Fruit fly (Drosophila melanogaster) whole organism, embryonic: Measurements from ENCODE around the gene Sp212.

Experiments used
- CG11085 ChIP-seq: fragments of 200-800 bp; sonication (Bioruptor generic); IDR thresholded peaks from 2 replicates; pipeline ENCODE4 v1.3.6; 2022; ENCODE audit warnings: missing biosample characterization, missing genetic modification characterization
- CG2116 ChIP-seq: fragments of 200-800 bp; sonication (Bioruptor generic); optimal IDR thresholded peaks from 3 replicates; lab custom pipeline; 2018; ENCODE audit warnings: missing biosample characterization, mild to moderate bottlenecking, missing genetic modification characterization
- CG5245 ChIP-seq: fragments of 200-800 bp; sonication (Bioruptor generic); optimal IDR thresholded peaks from 3 replicates; lab custom pipeline; 2016; ENCODE audit warnings: missing biosample characterization, missing genetic modification characterization
- CG6689 ChIP-seq: fragments of 200-800 bp; sonication (Bioruptor generic); IDR thresholded peaks from 2 replicates; pipeline ENCODE4 v1.3.6; 2022; ENCODE audit warnings: missing biosample characterization, missing genetic modification characterization
- CG6791 ChIP-seq: fragments of 200-800 bp; sonication (Bioruptor generic); IDR thresholded peaks from 3 replicates; pipeline ENCODE4 v1.3.6; 2022; ENCODE audit warnings: missing biosample characterization, missing genetic modification characterization; ENCODE audit not compliant: partially characterized antibody
- D19B ChIP-seq: fragments of 200-800 bp; sonication (Bioruptor generic); optimal IDR thresholded peaks from 2 replicates; lab custom pipeline; 2017; ENCODE audit warnings: missing biosample characterization, mild to moderate bottlenecking, missing genetic modification characterization
- Ets65A ChIP-seq: fragments of 200-800 bp; sonication (Bioruptor generic); peaks from one replicate; lab custom pipeline; 2016; ENCODE audit warnings: missing biosample characterization, missing genetic modification characterization
- Xrp1 ChIP-seq: fragments of 200-800 bp; sonication (Bioruptor generic); IDR thresholded peaks from 2 replicates; pipeline ENCODE4 v1.3.6; 2022; ENCODE audit warnings: missing biosample characterization, missing genetic modification characterization

DNA sequence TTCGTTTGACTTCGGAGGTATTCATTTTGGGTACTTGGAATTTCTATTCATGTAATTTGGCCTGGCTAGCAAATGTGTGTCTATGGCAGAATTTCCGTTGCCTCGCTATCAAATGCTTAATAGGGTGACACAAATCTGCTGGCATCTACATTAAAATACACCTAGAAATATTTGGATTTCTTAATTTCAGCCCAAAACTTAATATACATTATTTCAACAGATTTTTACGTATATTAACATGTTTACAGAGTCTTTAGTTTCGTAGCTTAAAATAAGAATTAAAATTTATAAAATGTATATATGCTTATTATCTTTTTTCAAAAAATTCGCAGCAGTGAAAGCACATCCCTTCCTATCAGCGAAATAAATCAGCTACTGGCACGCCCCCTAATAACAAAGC lies 5.1 kb upstream of the Sp212 start, which contains the start of gene CG9624:
- no peak for TF ChIP-seq CG6689 (GFP tag; lab: Robert Waterston, UW)
- no peak for TF ChIP-seq CG5245 (GFP tag; lab: Kevin White, UChicago)
- TF ChIP-seq D19B (GFP tag; lab: Kevin White, UChicago): no peak
- TF ChIP-seq Xrp1: no peak
- TF ChIP-seq CG11085 (GFP tag; lab: Robert Waterston, UW): no peak
- TF ChIP-seq CG6791 (GFP tag; lab: Robert Waterston, UW): no peak
- no peak for TF ChIP-seq Ets65A (GFP tag; lab: Kevin White, UChicago)
- TF ChIP-seq CG2116: no peak
